Fruit fly (Drosophila melanogaster) whole organism, embryonic: ENCODE results near the gene CycB3.

Experiments
- Ada2b ChIP-seq: fragments of 200-800 bp; sonication (Bioruptor generic); IDR thresholded peaks from 2 replicates; pipeline ENCODE4 v1.3.6; 2022; ENCODE audit warnings: missing biosample characterization, missing genetic modification characterization
- Atf-2 ChIP-seq: fragments of 200-800 bp; sonication (Bioruptor generic); optimal IDR thresholded peaks from 2 replicates; lab custom pipeline; 2016; ENCODE audit warnings: missing biosample characterization, missing genetic modification characterization
- B-H2 ChIP-seq: fragments of 200-800 bp; sonication (Bioruptor generic); optimal IDR thresholded peaks from 2 replicates; lab custom pipeline; 2018; ENCODE audit warnings: missing biosample characterization, mild to moderate bottlenecking, missing genetic modification characterization
- CG10209 ChIP-seq: fragments of 200-800 bp; sonication (Bioruptor generic); optimal IDR thresholded peaks from 3 replicates; lab custom pipeline; 2017; ENCODE audit warnings: missing biosample characterization, mild to moderate bottlenecking, missing genetic modification characterization, missing genetic modification reagents
- CG11085 ChIP-seq: fragments of 200-800 bp; sonication (Bioruptor generic); IDR thresholded peaks from 2 replicates; pipeline ENCODE4 v1.3.6; 2022; ENCODE audit warnings: missing biosample characterization, missing genetic modification characterization
- CG11247 ChIP-seq: fragments of 200-800 bp; sonication (Bioruptor generic); IDR thresholded peaks from 2 replicates; pipeline ENCODE4 v1.3.6; 2022; ENCODE audit warnings: missing biosample characterization, missing genetic modification characterization
- CG12744 ChIP-seq: fragments of 200-800 bp; sonication (Bioruptor generic); optimal IDR thresholded peaks from 2 replicates; lab custom pipeline; 2016; ENCODE audit warnings: missing biosample characterization, missing genetic modification characterization
- CG13424 ChIP-seq: fragments of 200-800 bp; sonication (Bioruptor generic); optimal IDR thresholded peaks from 2 replicates; lab custom pipeline; 2019; ENCODE audit warnings: missing biosample characterization, mild to moderate bottlenecking, missing genetic modification characterization, moderate library complexity
- CG13894 ChIP-seq: fragments of 200-800 bp; sonication (Bioruptor generic); optimal IDR thresholded peaks from 3 replicates; lab custom pipeline; 2018; ENCODE audit warnings: missing biosample characterization, mild to moderate bottlenecking, missing genetic modification characterization, moderate library complexity
- CG14667 ChIP-seq: fragments of 200-800 bp; sonication (Bioruptor generic); IDR thresholded peaks from 2 replicates; pipeline ENCODE4 v1.3.6; 2022; ENCODE audit warnings: missing biosample characterization, missing genetic modification characterization
- CG15073 ChIP-seq: fragments of 200-800 bp; sonication (Bioruptor generic); optimal IDR thresholded peaks from 2 replicates; lab custom pipeline; 2016; ENCODE audit warnings: missing biosample characterization, missing genetic modification characterization
- CG16779 ChIP-seq: fragments of 200-800 bp; sonication (Bioruptor generic); IDR thresholded peaks from 2 replicates; pipeline ENCODE4 v1.3.6; 2022; ENCODE audit warnings: missing biosample characterization, missing genetic modification characterization
- CG16813 ChIP-seq: fragments of 200-800 bp; sonication (Bioruptor generic); IDR thresholded peaks from 3 replicates; pipeline ENCODE4 v1.3.6; 2022; ENCODE audit warnings: missing biosample characterization, missing genetic modification characterization; ENCODE audit not compliant: partially characterized antibody
- CG16863 ChIP-seq: fragments of 200-800 bp; sonication (Bioruptor generic); optimal IDR thresholded peaks from 3 replicates; lab custom pipeline; 2016; ENCODE audit warnings: missing biosample characterization, missing genetic modification characterization
- CG17186 ChIP-seq: fragments of 200-800 bp; sonication (Bioruptor generic); optimal IDR thresholded peaks from 3 replicates; lab custom pipeline; 2017; ENCODE audit warnings: missing biosample characterization, missing genetic modification reagents, missing genetic modification characterization
- CG17385 ChIP-seq: fragments of 200-800 bp; sonication (Bioruptor generic); optimal IDR thresholded peaks from 3 replicates; lab custom pipeline; 2018; ENCODE audit warnings: missing biosample characterization, mild to moderate bottlenecking, missing genetic modification characterization
- CG17829 ChIP-seq: fragments of 200-800 bp; optimal IDR thresholded peaks from 2 replicates; lab custom pipeline; 2019; ENCODE audit warnings: missing biosample characterization, mild to moderate bottlenecking, missing genetic modification characterization, moderate library complexity
- CG2199 ChIP-seq: fragments of 200-800 bp; sonication (Bioruptor generic); IDR thresholded peaks from 3 replicates; pipeline ENCODE4 v1.3.6; 2022; ENCODE audit warnings: missing biosample characterization, missing genetic modification characterization
- CG3847 ChIP-seq: fragments of 200-800 bp; sonication (Bioruptor generic); IDR thresholded peaks from 2 replicates; pipeline ENCODE4 v1.3.6; 2022; ENCODE audit warnings: missing biosample characterization, missing genetic modification characterization
- CG3995 ChIP-seq: fragments of 200-800 bp; sonication (Bioruptor generic); optimal IDR thresholded peaks from 3 replicates; lab custom pipeline; 2016; ENCODE audit warnings: missing biosample characterization, missing genetic modification characterization
- CG4854 ChIP-seq: fragments of 200-800 bp; sonication (Bioruptor generic); optimal IDR thresholded peaks from 2 replicates; lab custom pipeline; 2016; ENCODE audit warnings: missing biosample characterization, missing genetic modification characterization, inconsistent platforms
- CG7839 ChIP-seq: fragments of 200-800 bp; sonication (Bioruptor generic); optimal IDR thresholded peaks from 3 replicates; lab custom pipeline; 2018; ENCODE audit warnings: missing biosample characterization, mild to moderate bottlenecking, missing genetic modification characterization, moderate library complexity
- Dek ChIP-seq: fragments of 200-800 bp; sonication (Bioruptor generic); optimal IDR thresholded peaks from 3 replicates; lab custom pipeline; 2019; ENCODE audit warnings: missing biosample characterization, mild to moderate bottlenecking, missing genetic modification characterization, moderate library complexity
- HLH4C ChIP-seq: fragments of 200-800 bp; sonication (Bioruptor generic); IDR thresholded peaks from 3 replicates; pipeline ENCODE4 v1.3.6; 2022; ENCODE audit warnings: missing biosample characterization, missing genetic modification characterization; ENCODE audit not compliant: partially characterized antibody
- Hmx ChIP-seq: fragments of 200-800 bp; sonication (Bioruptor generic); optimal IDR thresholded peaks from 2 replicates; lab custom pipeline; 2016; ENCODE audit warnings: missing biosample characterization, missing genetic modification characterization
- Hsf ChIP-seq: fragments of 200-800 bp; sonication (Bioruptor generic); optimal IDR thresholded peaks from 3 replicates; lab custom pipeline; 2016; ENCODE audit warnings: missing biosample characterization, missing genetic modification characterization
- NfI ChIP-seq: fragments of 200-800 bp; sonication (Bioruptor generic); optimal IDR thresholded peaks from 3 replicates; lab custom pipeline; 2018; ENCODE audit warnings: missing biosample characterization, mild to moderate bottlenecking, missing genetic modification characterization, moderate library complexity
- Oli ChIP-seq: fragments of 200-800 bp; sonication (Bioruptor generic); optimal IDR thresholded peaks from 2 replicates; lab custom pipeline; 2018; ENCODE audit warnings: missing biosample characterization, mild to moderate bottlenecking, missing genetic modification characterization, moderate library complexity
- Opbp ChIP-seq: fragments of 200-800 bp; sonication (Bioruptor generic); IDR thresholded peaks from 3 replicates; pipeline ENCODE4 v1.3.6; 2022; ENCODE audit warnings: missing biosample characterization, missing genetic modification characterization; ENCODE audit not compliant: partially characterized antibody
- Optix ChIP-seq: fragments of 200-800 bp; sonication (Bioruptor generic); IDR thresholded peaks from 3 replicates; pipeline ENCODE4 v1.3.6; 2022; ENCODE audit warnings: missing biosample characterization, missing genetic modification characterization
- Pdp1 ChIP-seq, 2 experiments: fragments of 200-800 bp; sonication (Bioruptor generic); optimal IDR thresholded peaks; 3 replicates each; lab custom pipeline; 2016; ENCODE audit warnings: missing biosample characterization in 2 of 2, missing genetic modification characterization in 2 of 2, mild to moderate bottlenecking in 1 of 2, moderate library complexity in 1 of 2
- Scr ChIP-seq: fragments of 200-800 bp; sonication (Bioruptor generic); IDR thresholded peaks from 2 replicates; pipeline ENCODE4 v1.3.6; 2022; ENCODE audit warnings: missing biosample characterization, missing genetic modification characterization; ENCODE audit not compliant: partially characterized antibody
- Sin3A ChIP-seq: fragments of >200 bp; optimal IDR thresholded peaks from 2 replicates; lab custom pipeline; 2018
- TFAM ChIP-seq: fragments of 200-800 bp; sonication (Bioruptor generic); optimal IDR thresholded peaks from 2 replicates; lab custom pipeline; 2017; ENCODE audit warnings: missing biosample characterization, missing genetic modification characterization, inconsistent platforms
- Xbp1 ChIP-seq: fragments of 200-800 bp; sonication (Bioruptor generic); optimal IDR thresholded peaks from 3 replicates; lab custom pipeline; 2016; ENCODE audit warnings: missing biosample characterization, mild to moderate bottlenecking, missing genetic modification characterization
- al ChIP-seq: fragments of 200-800 bp; sonication (Bioruptor generic); IDR thresholded peaks from 2 replicates; pipeline ENCODE4 v1.3.6; 2022; ENCODE audit warnings: missing biosample characterization, missing genetic modification characterization
- crc ChIP-seq: fragments of 200-800 bp; sonication (Bioruptor generic); optimal IDR thresholded peaks from 2 replicates; lab custom pipeline; 2016; ENCODE audit warnings: missing biosample characterization, missing genetic modification characterization
- disco-r ChIP-seq: fragments of 200-800 bp; sonication (Bioruptor generic); optimal IDR thresholded peaks from 2 replicates; lab custom pipeline; 2016; ENCODE audit warnings: missing biosample characterization, missing genetic modification characterization
- dm ChIP-seq: fragments of 200-800 bp; sonication (Bioruptor generic); optimal IDR thresholded peaks from 3 replicates; lab custom pipeline; 2016; ENCODE audit warnings: missing biosample characterization, missing genetic modification characterization
- dpn ChIP-seq, 2 experiments: fragments of 200-800 bp; sonication (Bioruptor generic); optimal IDR thresholded peaks; 3 replicates each; lab custom pipeline; 2016; ENCODE audit warnings: missing biosample characterization in 2 of 2, missing genetic modification characterization in 2 of 2
- fd96Cb ChIP-seq: fragments of 200-800 bp; sonication (Bioruptor generic); optimal IDR thresholded peaks from 2 replicates; lab custom pipeline; 2018; ENCODE audit warnings: missing biosample characterization, mild to moderate bottlenecking, missing genetic modification characterization, moderate library complexity
- fru ChIP-seq: fragments of >200 bp; optimal IDR thresholded peaks from 2 replicates; lab custom pipeline; 2017
- gro ChIP-seq: fragments of 200-800 bp; sonication (Bioruptor generic); optimal IDR thresholded peaks from 2 replicates; lab custom pipeline; 2016; ENCODE audit warnings: missing biosample characterization, missing genetic modification characterization
- insv ChIP-seq, 2 experiments: fragments of 200-800 bp; sonication (Bioruptor generic); optimal IDR thresholded peaks; 3 replicates each; lab custom pipeline; 2016 to 2018; ENCODE audit warnings: missing biosample characterization in 2 of 2, missing genetic modification characterization in 2 of 2
- jumu ChIP-seq: fragments of 200-800 bp; sonication (Bioruptor generic); optimal IDR thresholded peaks from 3 replicates; lab custom pipeline; 2016; ENCODE audit warnings: missing biosample characterization, missing genetic modification characterization
- lilli ChIP-seq: fragments of 200-800 bp; sonication (Bioruptor generic); optimal IDR thresholded peaks from 3 replicates; lab custom pipeline; 2016; ENCODE audit warnings: missing biosample characterization, missing genetic modification characterization
- nerfin-2 ChIP-seq: fragments of 200-800 bp; sonication (Bioruptor generic); IDR thresholded peaks from 2 replicates; pipeline ENCODE4 v1.3.6; 2022; ENCODE audit warnings: missing biosample characterization, missing genetic modification characterization; ENCODE audit not compliant: partially characterized antibody
- pb ChIP-seq: fragments of 200-800 bp; sonication (Bioruptor generic); optimal IDR thresholded peaks from 3 replicates; lab custom pipeline; 2016; ENCODE audit warnings: missing biosample characterization, missing genetic modification characterization
- pros ChIP-seq: fragments of 200-800 bp; sonication (Bioruptor generic); optimal IDR thresholded peaks from 3 replicates; lab custom pipeline; 2019; ENCODE audit warnings: missing biosample characterization, mild to moderate bottlenecking, missing genetic modification characterization, moderate library complexity
- toy ChIP-seq: fragments of 200-800 bp; sonication (Bioruptor generic); IDR thresholded peaks from 2 replicates; pipeline ENCODE4 v1.3.6; 2022; ENCODE audit warnings: missing biosample characterization, missing genetic modification characterization
- twi ChIP-seq: fragments of 200-800 bp; optimal IDR thresholded peaks from 2 replicates; lab custom pipeline; 2019; ENCODE audit warnings: missing biosample characterization, mild to moderate bottlenecking, missing genetic modification characterization, moderate library complexity
- zen2 ChIP-seq: fragments of 200-800 bp; sonication (Bioruptor generic); IDR thresholded peaks from 3 replicates; pipeline ENCODE4 v1.3.6; 2022; ENCODE audit warnings: missing biosample characterization, missing genetic modification characterization; ENCODE audit not compliant: partially characterized antibody

Gene CycB3

dm6 chr3R:24829887-24830351, 40.7 kb downstream of the CycB3 start, which contains the start of the genes Kaz and CG43273 (continued):
- no peak for TF ChIP-seq Pdp1 (GFP tag; optimal IDR thresholded peaks at IDR 0.05; lab: Kevin White, UChicago)
- TF ChIP-seq insv (GFP tag; optimal IDR thresholded peaks at IDR 0.05; lab: Kevin White, UChicago) = peak in 1 of 2 experiments; percentile 14
- peak; percentile 75 for TF ChIP-seq CG3847 (GFP tag; lab: Robert Waterston, UW)
- no peak for TF ChIP-seq CG14667
- TF ChIP-seq CG16863 (GFP tag; lab: Kevin White, UChicago) = no peak
- TF ChIP-seq Scr (GFP tag; lab: Robert Waterston, UW) = peak; percentile 30; the same call in 1 of the 2 replicates
- TF ChIP-seq CG11085 = no peak
- peak; percentile 36; the same call in 1 of the 2 replicates for TF ChIP-seq al
- TF ChIP-seq CG10209 = peak; percentile 37
- no peak for TF ChIP-seq CG12744 (GFP tag; lab: Kevin White, UChicago)
- no peak for TF ChIP-seq toy (GFP tag; lab: Robert Waterston, UW)
- TF ChIP-seq Hmx = no peak
- TF ChIP-seq fd96Cb (tag; lab: Kevin White, UChicago) = peak; percentile 34
- no peak for TF ChIP-seq TFAM
- TF ChIP-seq nerfin-2 = no peak
- TF ChIP-seq B-H2 (GFP tag; lab: Kevin White, UChicago) = no peak
- peak; percentile 42 for TF ChIP-seq Hsf (GFP tag; lab: Kevin White, UChicago)
- no peak for TF ChIP-seq HLH4C
- TF ChIP-seq Xbp1 (GFP tag; lab: Kevin White, UChicago) = peak; percentile 75
- TF ChIP-seq gro = no peak
- TF ChIP-seq zen2 = no peak
- peak; percentile 73 for TF ChIP-seq CG17829 (tag; lab: Kevin White, UChicago)
- no peak for TF ChIP-seq Ada2b (GFP tag; lab: Robert Waterston, UW)
- no peak for TF ChIP-seq jumu (GFP tag; lab: Kevin White, UChicago)
- TF ChIP-seq CG13424 = peak; percentile 77
- TF ChIP-seq Sin3A (lab: Kevin White, UChicago) = peak; percentile 43
- TF ChIP-seq dm = no peak
- no peak for TF ChIP-seq Opbp (GFP tag; lab: Robert Waterston, UW)
- TF ChIP-seq Oli (tag; lab: Kevin White, UChicago) = peak; percentile 44
- peak in 1 of 2 experiments; percentile 68 for TF ChIP-seq dpn (GFP tag; optimal IDR thresholded peaks at IDR 0.05; lab: Kevin White, UChicago)
- no peak for TF ChIP-seq CG11247 (GFP tag; lab: Robert Waterston, UW)
- TF ChIP-seq CG2199 (GFP tag; lab: Robert Waterston, UW) = no peak
- no peak for TF ChIP-seq Atf-2 (GFP tag; lab: Kevin White, UChicago)
- no peak for TF ChIP-seq Optix
- no peak for TF ChIP-seq CG4854
- TF ChIP-seq CG17385 = no peak
- TF ChIP-seq CG3995 (GFP tag; lab: Kevin White, UChicago) = no peak
- TF ChIP-seq CG16779 (GFP tag; lab: Robert Waterston, UW) = no peak
- no peak for TF ChIP-seq crc (GFP tag; lab: Kevin White, UChicago)
- TF ChIP-seq Dek (tag; lab: Kevin White, UChicago) = no peak
- peak; percentile 44 for TF ChIP-seq CG17186
- no peak for TF ChIP-seq CG7839 (tag; lab: Kevin White, UChicago)
- no peak for TF ChIP-seq CG13894 (tag; lab: Kevin White, UChicago)
- TF ChIP-seq pb (GFP tag; lab: Kevin White, UChicago) = no peak
- TF ChIP-seq pros (GFP tag; lab: Kevin White, UChicago) = no peak
- TF ChIP-seq disco-r = no peak
- peak; percentile 74 for TF ChIP-seq NfI
- peak; percentile 73 for TF ChIP-seq lilli (GFP tag; lab: Kevin White, UChicago)
- no peak for TF ChIP-seq twi (tag; lab: Kevin White, UChicago)
- TF ChIP-seq CG15073 (GFP tag; lab: Kevin White, UChicago) = no peak
- no peak for TF ChIP-seq CG16813 (GFP tag; lab: Robert Waterston, UW)
- TF ChIP-seq fru (lab: Kevin White, UChicago) = no peak
